Fruit fly (Drosophila melanogaster): ENCODE results near the gene frac.

frac gene

DNA sequence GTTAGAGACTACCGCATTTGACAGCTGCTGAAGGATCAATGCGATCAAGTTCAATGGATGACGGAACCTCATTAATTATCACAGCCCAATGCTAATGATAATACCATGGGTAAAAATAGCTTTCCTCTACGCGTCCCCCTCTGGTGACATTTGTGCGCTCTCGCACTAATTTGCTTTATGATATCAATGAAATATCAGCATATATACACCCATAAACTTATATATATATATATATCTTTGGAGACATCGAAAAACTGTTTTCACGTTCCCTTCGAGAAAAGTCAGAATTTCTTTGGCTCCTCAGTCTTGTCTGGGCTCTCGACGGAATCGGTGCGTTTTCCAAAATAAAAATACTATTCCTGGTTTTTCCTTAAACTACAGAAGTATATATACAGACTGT is at the start of gene frac:
Gene frac, plus strand, starts transcription at position 301 of the 400 bp plus-strand sequence.
- TF ChIP-seq ey (GFP tag; optimal IDR thresholded peaks at IDR 0.05) (no peak), Abd-B (GFP tag; optimal IDR thresholded peaks at IDR 0.05) (no peak), h (GFP tag; optimal IDR thresholded peaks at IDR 0.05) (no peak), Dif (GFP tag; optimal IDR thresholded peaks at IDR 0.05; ENCODE audit: partially characterized antibody) (no peak), Sp1 (GFP tag; optimal IDR thresholded peaks at IDR 0.05) (no peak), Vsx2 (GFP tag; optimal IDR thresholded peaks at IDR 0.05; ENCODE audit: partially characterized antibody) (no peak), pan (optimal IDR thresholded peaks at IDR 0.05) (no peak), rgr (GFP tag; optimal IDR thresholded peaks at IDR 0.05) (no peak), jim (GFP tag; optimal IDR thresholded peaks at IDR 0.05) (no peak), br (GFP tag; optimal IDR thresholded peaks at IDR 0.05) (no peak), CG9705 (GFP tag; optimal IDR thresholded peaks at IDR 0.05) (no peak), CG32264 (GFP tag; optimal IDR thresholded peaks at IDR 0.05) (no peak), Hr78 (GFP tag; optimal IDR thresholded peaks at IDR 0.05) (no peak), Myc (optimal IDR thresholded peaks at IDR 0.05) (no peak), dl (GFP tag; optimal IDR thresholded peaks at IDR 0.05; ENCODE audit: insufficient read depth in 1 of 2, partially characterized antibody in 2 of 2) (no peak)

DNA sequence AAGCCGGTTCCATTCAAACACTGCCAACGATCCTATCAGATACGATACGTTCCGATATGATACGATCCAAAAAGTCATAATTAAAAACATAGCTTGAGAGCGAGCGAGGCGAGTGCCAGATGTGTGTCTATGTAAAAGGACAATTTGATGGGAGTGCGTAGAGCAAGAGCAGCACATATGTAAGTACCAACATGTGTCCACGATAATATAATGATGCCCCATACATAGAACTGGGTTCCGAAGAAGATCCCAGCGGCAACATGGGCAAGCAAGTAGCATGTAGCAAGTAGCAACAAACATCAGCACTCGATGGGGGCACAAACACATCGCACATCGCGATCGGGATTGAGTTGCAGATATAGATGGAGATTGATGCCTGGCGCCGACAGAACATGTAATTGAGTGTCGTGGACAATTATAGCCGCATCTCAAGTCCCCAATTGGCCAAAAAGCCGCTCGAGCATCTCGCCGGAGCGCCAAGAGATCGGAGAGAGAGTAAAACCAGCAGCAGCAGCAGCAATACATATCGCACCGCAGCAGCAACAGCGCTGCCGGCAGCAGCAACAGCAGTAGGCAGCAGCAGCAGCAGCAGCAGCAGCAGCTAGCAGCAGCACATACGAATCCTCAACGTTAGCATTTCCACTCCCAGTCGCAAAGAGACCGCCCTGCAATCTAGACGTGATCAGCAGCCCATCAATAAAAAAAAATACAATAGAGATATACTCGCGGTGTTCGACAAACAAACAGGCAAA is 43.9 kb upstream of the frac start, which contains the start of gene ltl:
Gene ltl, plus strand, starts transcription at position 647 of the 752 bp plus-strand sequence.
- TF ChIP-seq Rel (GFP tag; optimal IDR thresholded peaks at IDR 0.05) (no peak), Rel (tag; optimal IDR thresholded peaks at IDR 0.05) (no peak), Dfd (GFP tag; optimal IDR thresholded peaks at IDR 0.05) (peak; percentile 91), lola (GFP tag; optimal IDR thresholded peaks at IDR 0.05) (no peak), pan (optimal IDR thresholded peaks at IDR 0.05) (no peak), Vsx2 (GFP tag; optimal IDR thresholded peaks at IDR 0.05; ENCODE audit: partially characterized antibody) (peak; percentile 20)

DNA sequence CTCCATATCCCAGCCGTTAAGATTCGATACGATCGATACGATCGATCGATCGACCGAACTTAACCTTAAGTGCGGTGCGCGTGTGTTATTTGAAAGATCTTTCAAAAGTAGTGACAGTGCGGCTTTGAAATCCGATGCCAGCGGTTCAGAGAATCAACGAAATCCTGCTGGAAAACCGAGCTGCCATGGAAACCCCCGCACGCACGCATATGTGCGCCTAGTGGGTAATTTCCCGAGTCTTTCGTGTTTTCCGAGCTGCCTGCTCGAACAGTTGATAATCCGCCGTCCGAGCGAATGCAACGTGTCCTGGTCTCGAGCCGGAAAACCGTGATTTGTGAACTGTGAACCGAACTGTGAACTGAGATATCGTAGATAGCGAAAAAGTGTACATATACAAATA is 43.2 kb upstream of the frac start:
- TF ChIP-seq usp (GFP tag; optimal IDR thresholded peaks at IDR 0.05) (no peak), Mio (GFP tag; optimal IDR thresholded peaks at IDR 0.05) (no peak), rgr (GFP tag; optimal IDR thresholded peaks at IDR 0.05) (no peak), Rel (GFP tag; optimal IDR thresholded peaks at IDR 0.05) (no peak), Rel (tag; optimal IDR thresholded peaks at IDR 0.05) (peak; percentile 33)

DNA sequence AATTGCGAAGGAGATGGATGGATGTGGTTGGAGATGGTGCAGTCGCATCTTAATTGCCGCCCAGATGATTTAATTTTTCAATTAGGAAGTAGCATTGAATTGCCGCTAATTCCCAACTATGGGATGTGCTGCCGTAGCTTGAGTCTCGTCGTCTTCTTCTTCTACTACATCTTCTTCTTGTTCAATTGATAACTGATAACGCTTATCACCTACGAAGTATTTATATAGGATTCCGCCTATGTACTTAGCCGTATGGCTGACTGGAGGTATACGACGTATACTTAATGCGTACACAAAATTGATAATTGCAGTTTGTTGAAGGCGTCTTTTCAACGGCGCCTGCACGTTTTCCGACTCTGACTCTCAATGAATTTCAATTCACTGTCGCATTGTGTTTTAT is 41.8 kb upstream of the frac start:
- TF ChIP-seq Vsx2 (GFP tag; optimal IDR thresholded peaks at IDR 0.05; ENCODE audit: partially characterized antibody): no peak
- TF ChIP-seq Abd-B (GFP tag; optimal IDR thresholded peaks at IDR 0.05): no peak
- TF ChIP-seq br (GFP tag; optimal IDR thresholded peaks at IDR 0.05): no peak
- TF ChIP-seq fru (GFP tag; optimal IDR thresholded peaks at IDR 0.05): no peak
- no peak for TF ChIP-seq pan (optimal IDR thresholded peaks at IDR 0.05)
- TF ChIP-seq N (GFP tag; optimal IDR thresholded peaks at IDR 0.05): no peak
- no peak for TF ChIP-seq Hr83 (GFP tag; optimal IDR thresholded peaks at IDR 0.05; ENCODE audit: poor library complexity, severe bottlenecking)
- no peak for TF ChIP-seq HLH106 (tag; optimal IDR thresholded peaks at IDR 0.05)
- no peak for TF ChIP-seq CG9705 (GFP tag; optimal IDR thresholded peaks at IDR 0.05)
- no peak for TF ChIP-seq sv (GFP tag; optimal IDR thresholded peaks at IDR 0.05)
- TF ChIP-seq Dif (GFP tag; optimal IDR thresholded peaks at IDR 0.05; ENCODE audit: partially characterized antibody): no peak

DNA sequence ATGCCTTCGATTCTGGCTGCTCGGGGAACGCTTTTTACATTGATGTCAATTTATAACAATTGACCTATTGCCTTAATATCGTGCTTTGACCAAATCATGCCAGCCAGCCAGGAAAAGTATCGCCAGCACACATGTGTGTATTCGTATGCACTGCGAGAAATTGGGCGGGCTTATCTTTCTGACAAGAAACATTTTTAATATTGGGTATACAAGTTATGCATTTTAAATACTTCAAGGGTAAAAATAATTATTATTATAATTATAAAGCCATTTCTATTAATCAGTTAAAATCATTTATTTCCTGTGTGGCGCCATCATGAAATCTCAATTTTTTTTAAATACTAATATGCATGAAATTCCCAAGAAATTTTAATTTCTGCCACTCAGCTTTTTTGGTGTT is 40.6 kb upstream of the frac start:
- TF ChIP-seq dl (GFP tag; optimal IDR thresholded peaks at IDR 0.05; ENCODE audit: insufficient read depth in 1 of 2, partially characterized antibody in 2 of 2) (no peak), pan (optimal IDR thresholded peaks at IDR 0.05) (no peak)

DNA sequence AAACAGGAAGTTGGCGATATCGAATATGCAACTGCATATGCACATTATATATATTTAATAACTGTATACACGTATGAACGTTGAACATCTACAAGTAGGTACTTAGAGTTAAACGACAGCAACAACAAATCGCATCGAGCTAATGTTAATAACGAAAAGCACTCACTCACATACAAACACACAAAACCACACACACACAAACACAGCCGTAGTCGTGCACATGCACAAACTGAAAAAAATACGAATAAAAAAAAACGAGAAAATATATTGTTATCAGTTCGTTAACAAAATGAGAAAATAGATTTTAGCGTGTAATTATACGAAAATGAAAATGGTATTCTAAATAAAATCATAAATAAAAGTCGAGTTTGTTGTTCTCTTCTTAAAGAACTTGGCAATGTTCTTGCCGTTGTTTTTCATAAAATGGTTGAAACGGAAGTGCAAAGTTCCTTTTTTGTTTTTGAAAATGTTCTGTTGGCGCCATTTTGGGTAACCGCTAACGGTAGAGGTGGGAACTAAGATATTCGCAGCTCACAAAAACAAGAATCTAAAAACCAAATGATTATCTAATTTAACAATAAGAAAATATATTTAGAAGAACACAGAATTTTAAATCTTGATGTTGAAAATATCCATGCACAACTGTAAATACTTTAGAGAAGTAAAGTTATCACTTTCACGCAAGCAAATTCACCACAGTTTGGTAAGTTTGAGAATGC is 34.6 kb upstream of the frac start:
- TF ChIP-seq Myc (optimal IDR thresholded peaks at IDR 0.05) (no peak), sv (GFP tag; optimal IDR thresholded peaks at IDR 0.05) (no peak), Hr78 (GFP tag; optimal IDR thresholded peaks at IDR 0.05) (no peak), foxo (GFP tag; optimal IDR thresholded peaks at IDR 0.05) (no peak), usp (GFP tag; optimal IDR thresholded peaks at IDR 0.05) (no peak), woc (GFP tag; optimal IDR thresholded peaks at IDR 0.05) (no peak), h (GFP tag; optimal IDR thresholded peaks at IDR 0.05) (no peak), dsf (GFP tag; optimal IDR thresholded peaks at IDR 0.05; ENCODE audit: borderline replicate concordance) (no peak), tai (GFP tag; optimal IDR thresholded peaks at IDR 0.05) (no peak), psq (GFP tag; optimal IDR thresholded peaks at IDR 0.05) (no peak), HLH106 (tag; optimal IDR thresholded peaks at IDR 0.05) (no peak), Hr83 (GFP tag; optimal IDR thresholded peaks at IDR 0.05; ENCODE audit: poor library complexity, severe bottlenecking) (no peak), OdsH (GFP tag; optimal IDR thresholded peaks at IDR 0.05) (no peak)
